Fruit fly (Drosophila melanogaster) whole organism, embryonic: ENCODE measurements around the gene Acp63F.

ENCODE experiments used
- Ada2b ChIP-seq: fragments of 200-800 bp; sonication (Bioruptor generic); IDR thresholded peaks from 2 replicates; pipeline ENCODE4 v1.3.6; 2022; ENCODE audit warnings: missing biosample characterization, missing genetic modification characterization
- Adf1 ChIP-seq: fragments of 200-800 bp; sonication (Bioruptor generic); IDR thresholded peaks from 2 replicates; pipeline ENCODE4 v1.3.6; 2022; ENCODE audit warnings: missing biosample characterization, missing genetic modification characterization
- Blimp-1 ChIP-seq: fragments of 200-800 bp; sonication (Bioruptor generic); optimal IDR thresholded peaks from 3 replicates; lab custom pipeline; 2018; ENCODE audit warnings: missing biosample characterization, missing genetic modification characterization, mild to moderate bottlenecking, moderate library complexity, missing genetic modification reagents
- CG10543 ChIP-seq: fragments of 200-800 bp; sonication (Bioruptor generic); optimal IDR thresholded peaks from 3 replicates; lab custom pipeline; 2017; ENCODE audit warnings: missing biosample characterization, mild to moderate bottlenecking, missing genetic modification characterization, moderate library complexity
- CG11085 ChIP-seq: fragments of 200-800 bp; sonication (Bioruptor generic); IDR thresholded peaks from 2 replicates; pipeline ENCODE4 v1.3.6; 2022; ENCODE audit warnings: missing biosample characterization, missing genetic modification characterization
- CG12299 ChIP-seq: fragments of 200-800 bp; sonication (Bioruptor generic); optimal IDR thresholded peaks from 2 replicates; lab custom pipeline; 2018; ENCODE audit warnings: missing biosample characterization, mild to moderate bottlenecking, missing genetic modification characterization
- CG1233 ChIP-seq: fragments of 200-800 bp; sonication (Bioruptor generic); optimal IDR thresholded peaks from 4 replicates; lab custom pipeline; 2018; ENCODE audit warnings: missing biosample characterization, mild to moderate bottlenecking, missing genetic modification characterization
- CG13775 ChIP-seq: fragments of 200-800 bp; sonication (Bioruptor generic); optimal IDR thresholded peaks from 3 replicates; lab custom pipeline; 2017; ENCODE audit warnings: missing biosample characterization, mild to moderate bottlenecking, missing genetic modification characterization
- CG15479 ChIP-seq: fragments of 200-800 bp; sonication (Bioruptor generic); optimal IDR thresholded peaks from 3 replicates; lab custom pipeline; 2019; ENCODE audit warnings: missing biosample characterization, mild to moderate bottlenecking, missing genetic modification characterization, moderate library complexity
- CG1602 ChIP-seq: fragments of 200-800 bp; sonication (Bioruptor generic); optimal IDR thresholded peaks from 3 replicates; lab custom pipeline; 2016; ENCODE audit warnings: missing biosample characterization, missing genetic modification characterization
- CG1647 ChIP-seq: fragments of 200-800 bp; sonication (Bioruptor generic); optimal IDR thresholded peaks from 3 replicates; lab custom pipeline; 2016; ENCODE audit warnings: missing biosample characterization, missing genetic modification characterization
- CG1792 ChIP-seq: fragments of 200-800 bp; sonication (Bioruptor generic); optimal IDR thresholded peaks from 2 replicates; lab custom pipeline; 2016; ENCODE audit warnings: missing biosample characterization, missing genetic modification characterization
- CG18619 ChIP-seq: fragments of 200-800 bp; sonication (Bioruptor generic); optimal IDR thresholded peaks from 3 replicates; lab custom pipeline; 2017; ENCODE audit warnings: missing biosample characterization, mild to moderate bottlenecking, missing genetic modification characterization
- CG31224 ChIP-seq: fragments of 200-800 bp; sonication (Bioruptor generic); IDR thresholded peaks from 2 replicates; pipeline ENCODE4 v1.3.6; 2022; ENCODE audit warnings: missing biosample characterization, missing genetic modification characterization
- CG3281 ChIP-seq: fragments of 200-800 bp; sonication (Bioruptor generic); optimal IDR thresholded peaks from 3 replicates; lab custom pipeline; 2017; ENCODE audit warnings: missing biosample characterization, mild to moderate bottlenecking, missing genetic modification characterization
- CG34422 ChIP-seq: fragments of 200-800 bp; sonication (Bioruptor generic); IDR thresholded peaks from 3 replicates; pipeline ENCODE4 v1.3.6; 2022; ENCODE audit warnings: missing biosample characterization, missing genetic modification characterization
- CG4424 ChIP-seq: fragments of 200-800 bp; sonication (Bioruptor generic); optimal IDR thresholded peaks from 3 replicates; lab custom pipeline; 2016; ENCODE audit warnings: missing biosample characterization, missing genetic modification characterization
- CG4707 ChIP-seq: fragments of 200-800 bp; sonication (Bioruptor generic); optimal IDR thresholded peaks from 2 replicates; lab custom pipeline; 2018; ENCODE audit warnings: missing biosample characterization, mild to moderate bottlenecking, missing genetic modification characterization, moderate library complexity
- CG5180 ChIP-seq: fragments of 200-800 bp; sonication (Bioruptor generic); optimal IDR thresholded peaks from 3 replicates; lab custom pipeline; 2017; ENCODE audit warnings: missing biosample characterization, missing genetic modification characterization, mild to moderate bottlenecking, moderate library complexity, missing genetic modification reagents
- CG5953 ChIP-seq: fragments of 200-800 bp; sonication (Bioruptor generic); IDR thresholded peaks from 2 replicates; pipeline ENCODE4 v1.3.6; 2022; ENCODE audit warnings: missing biosample characterization, missing genetic modification characterization
- CG6272 ChIP-seq: fragments of 200-800 bp; sonication (Bioruptor generic); IDR thresholded peaks from 2 replicates; pipeline ENCODE4 v1.3.6; 2022; ENCODE audit warnings: missing biosample characterization, missing genetic modification characterization
- CG6683 ChIP-seq: fragments of 200-800 bp; sonication (Bioruptor generic); optimal IDR thresholded peaks from 2 replicates; lab custom pipeline; 2017; ENCODE audit warnings: missing biosample characterization, mild to moderate bottlenecking, missing genetic modification characterization, missing genetic modification reagents
- CG9797 ChIP-seq: fragments of 200-800 bp; sonication (Bioruptor generic); optimal IDR thresholded peaks from 3 replicates; lab custom pipeline; 2018; ENCODE audit warnings: missing biosample characterization, mild to moderate bottlenecking, missing genetic modification characterization
- Doc2 ChIP-seq: fragments of 200-800 bp; sonication (Bioruptor generic); IDR thresholded peaks from 2 replicates; pipeline ENCODE4 v1.3.6; 2022; ENCODE audit warnings: missing biosample characterization, missing genetic modification characterization
- E2f2 ChIP-seq: fragments of 200-800 bp; sonication (Bioruptor generic); IDR thresholded peaks from 2 replicates; pipeline ENCODE4 v1.3.6; 2022; ENCODE audit warnings: missing biosample characterization, missing genetic modification characterization
- H15 ChIP-seq: fragments of 200-800 bp; sonication (Bioruptor generic); IDR thresholded peaks from 3 replicates; pipeline ENCODE4 v1.3.6; 2022; ENCODE audit warnings: missing biosample characterization, missing genetic modification characterization
- NC2α ChIP-seq: fragments of 200-800 bp; sonication (Bioruptor generic); optimal IDR thresholded peaks from 2 replicates; lab custom pipeline; 2016; ENCODE audit warnings: missing biosample characterization, missing genetic modification characterization
- Nf-YA ChIP-seq: fragments of 200-800 bp; sonication (Bioruptor generic); IDR thresholded peaks from 2 replicates; pipeline ENCODE4 v1.3.6; 2022; ENCODE audit warnings: missing biosample characterization, missing genetic modification characterization
- Oli ChIP-seq: fragments of 200-800 bp; sonication (Bioruptor generic); optimal IDR thresholded peaks from 2 replicates; lab custom pipeline; 2018; ENCODE audit warnings: missing biosample characterization, mild to moderate bottlenecking, missing genetic modification characterization, moderate library complexity
- Sin3A ChIP-seq: fragments of >200 bp; optimal IDR thresholded peaks from 2 replicates; lab custom pipeline; 2018
- Six4 ChIP-seq: fragments of 200-800 bp; sonication (Bioruptor generic); optimal IDR thresholded peaks from 2 replicates; lab custom pipeline; 2016; ENCODE audit warnings: missing biosample characterization, missing genetic modification characterization
- Sox102F ChIP-seq: fragments of 200-800 bp; sonication (Bioruptor generic); optimal IDR thresholded peaks from 2 replicates; lab custom pipeline; 2018; ENCODE audit warnings: missing biosample characterization, mild to moderate bottlenecking, missing genetic modification characterization, moderate library complexity
- ase ChIP-seq: fragments of 200-800 bp; sonication (Bioruptor generic); IDR thresholded peaks from 3 replicates; pipeline ENCODE4 v1.3.6; 2022; ENCODE audit warnings: missing biosample characterization, missing genetic modification characterization
- az2 ChIP-seq: fragments of 200-800 bp; sonication (Bioruptor generic); optimal IDR thresholded peaks from 3 replicates; lab custom pipeline; 2016; ENCODE audit warnings: missing biosample characterization, missing genetic modification characterization
- bbx ChIP-seq: fragments of 200-800 bp; sonication (Bioruptor generic); IDR thresholded peaks from 2 replicates; pipeline ENCODE4 v1.3.6; 2022; ENCODE audit warnings: missing biosample characterization, missing genetic modification characterization; ENCODE audit not compliant: partially characterized antibody
- bcd ChIP-seq: fragments of 200-800 bp; sonication (Bioruptor generic); optimal IDR thresholded peaks from 2 replicates; lab custom pipeline; 2017; ENCODE audit warnings: missing biosample characterization, mild to moderate bottlenecking, missing genetic modification characterization
- dmrt99B ChIP-seq: fragments of 200-800 bp; sonication (Bioruptor generic); optimal IDR thresholded peaks from 2 replicates; lab custom pipeline; 2018; ENCODE audit warnings: missing biosample characterization, mild to moderate bottlenecking, missing genetic modification characterization, moderate library complexity
- gsb ChIP-seq: fragments of 200-800 bp; sonication (Bioruptor generic); IDR thresholded peaks from 2 replicates; pipeline ENCODE4 v1.3.6; 2022; ENCODE audit warnings: missing biosample characterization, missing genetic modification characterization
- gsb-n ChIP-seq: fragments of 200-800 bp; sonication (Bioruptor generic); optimal IDR thresholded peaks from 3 replicates; lab custom pipeline; 2018; ENCODE audit warnings: missing biosample characterization, mild to moderate bottlenecking, missing genetic modification characterization
- ind ChIP-seq: fragments of 200-800 bp; sonication (Bioruptor generic); optimal IDR thresholded peaks from 3 replicates; lab custom pipeline; 2016; ENCODE audit warnings: missing biosample characterization, missing genetic modification characterization
- lola ChIP-seq, 3 experiments: fragments of >200 bp in 2 of 3; fragments of 200-800 bp in 1 of 3; sonication (Bioruptor generic) in 1 of 3; optimal IDR thresholded peaks; 2 replicates each; lab custom pipeline; 2017 to 2019; ENCODE audit warnings: missing biosample characterization in 3 of 3, missing genetic modification characterization in 3 of 3, mild to moderate bottlenecking in 1 of 3, moderate library complexity in 1 of 3
- nmo ChIP-seq: fragments of 200-800 bp; sonication (Bioruptor generic); optimal IDR thresholded peaks from 2 replicates; lab custom pipeline; 2018; ENCODE audit warnings: missing biosample characterization, mild to moderate bottlenecking, missing genetic modification characterization, moderate library complexity
- peb ChIP-seq: fragments of 200-800 bp; sonication (Bioruptor generic); IDR thresholded peaks from 2 replicates; pipeline ENCODE4 v1.3.6; 2022; ENCODE audit warnings: missing biosample characterization, missing genetic modification characterization
- run ChIP-seq: fragments of 200-800 bp; sonication (Bioruptor generic); optimal IDR thresholded peaks from 3 replicates; lab custom pipeline; 2018; ENCODE audit warnings: missing biosample characterization, mild to moderate bottlenecking, missing genetic modification characterization
- sob ChIP-seq: fragments of 200-800 bp; sonication (Bioruptor generic); IDR thresholded peaks from 2 replicates; pipeline ENCODE4 v1.3.6; 2022; ENCODE audit warnings: missing biosample characterization, missing genetic modification characterization
- stc ChIP-seq: fragments of 200-800 bp; sonication (Bioruptor generic); IDR thresholded peaks from 2 replicates; pipeline ENCODE4 v1.3.6; 2022; ENCODE audit warnings: missing biosample characterization, missing genetic modification characterization
- trh ChIP-seq: fragments of 200-800 bp; sonication (Bioruptor generic); optimal IDR thresholded peaks from 2 replicates; lab custom pipeline; 2016; ENCODE audit warnings: missing biosample characterization, missing genetic modification characterization
- tup ChIP-seq: fragments of 200-800 bp; sonication (Bioruptor generic); optimal IDR thresholded peaks from 2 replicates; lab custom pipeline; 2016; ENCODE audit warnings: missing biosample characterization, mild to moderate bottlenecking, missing genetic modification characterization, moderate library complexity
- wor ChIP-seq: fragments of 200-800 bp; sonication (Bioruptor generic); IDR thresholded peaks from 2 replicates; pipeline ENCODE4 v1.3.6; 2022; ENCODE audit warnings: missing biosample characterization, missing genetic modification characterization
- zfh2 ChIP-seq: fragments of 200-800 bp; sonication (Bioruptor generic); optimal IDR thresholded peaks from 2 replicates; lab custom pipeline; 2016; ENCODE audit warnings: missing biosample characterization, missing genetic modification characterization

Gene Acp63F

DNA sequence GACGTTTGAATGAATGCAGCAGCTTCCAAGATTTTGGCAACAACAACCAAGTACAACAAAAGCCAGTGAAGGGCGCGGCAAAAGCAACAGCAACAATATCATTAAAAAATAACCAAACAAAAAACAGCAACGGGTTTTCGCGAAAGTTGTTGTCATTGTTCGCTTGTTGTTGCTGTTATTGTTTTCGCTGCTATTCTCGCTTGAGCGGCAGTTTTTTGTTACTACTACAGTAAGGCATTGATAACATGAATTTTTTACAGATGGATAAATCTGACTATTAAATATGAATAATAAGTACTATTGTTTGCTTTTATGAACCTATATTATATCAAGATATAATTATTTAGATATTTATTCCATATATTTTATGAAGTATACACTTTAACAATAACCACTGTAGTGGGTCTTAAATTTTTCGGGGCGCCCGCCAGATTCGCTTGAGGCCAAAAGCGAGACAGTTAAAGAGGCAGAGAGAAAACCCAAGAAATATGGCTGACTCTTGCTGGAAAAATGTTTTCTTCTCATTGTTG is 44.7 kb downstream of the Acp63F start (continued):
- peak; percentile 81 for TF ChIP-seq Oli
- peak; percentile 74; the same call in 2 of the 3 replicates for TF ChIP-seq ase (GFP tag; lab: Robert Waterston, UW)
- peak; percentile 4 for TF ChIP-seq trh (GFP tag; lab: Kevin White, UChicago)
- peak; percentile 55; the same call in 1 of the 2 replicates for TF ChIP-seq E2f2 (GFP tag; lab: Robert Waterston, UW)
- TF ChIP-seq CG15479 (GFP tag; lab: Kevin White, UChicago) = no peak
- TF ChIP-seq CG5953 (GFP tag; lab: Robert Waterston, UW) = peak; percentile 46; the same call in 1 of the 2 replicates
- TF ChIP-seq NC2α (GFP tag; lab: Kevin White, UChicago) = no peak
- peak; percentile 30 for TF ChIP-seq gsb-n
- peak; percentile 84 for TF ChIP-seq Nf-YA (GFP tag; lab: Robert Waterston, UW)
- peak; percentile 92 for TF ChIP-seq Ada2b (GFP tag; lab: Robert Waterston, UW)
- TF ChIP-seq CG13775 = peak; percentile 64
- TF ChIP-seq Adf1 (GFP tag; lab: Robert Waterston, UW) = peak; percentile 52
- peak; percentile 65 for TF ChIP-seq CG10543 (GFP tag; lab: Kevin White, UChicago)
- peak; percentile 42 for TF ChIP-seq CG4424 (GFP tag; lab: Kevin White, UChicago)
- peak; percentile 81; the same call in 2 of the 3 replicates for TF ChIP-seq CG34422 (GFP tag; lab: Robert Waterston, UW)
- peak; percentile 78 for TF ChIP-seq CG3281 (GFP tag; lab: Kevin White, UChicago)
- peak; percentile 48 for TF ChIP-seq Blimp-1 (GFP tag; lab: Kevin White, UChicago)
- TF ChIP-seq wor (GFP tag; lab: Robert Waterston, UW) = peak; percentile 56
- TF ChIP-seq az2 (GFP tag; lab: Kevin White, UChicago) = peak; percentile 51
- peak; percentile 15 for TF ChIP-seq zfh2 (GFP tag; lab: Kevin White, UChicago)
- peak; percentile 24; the same call in 1 of the 2 replicates for TF ChIP-seq Doc2 (GFP tag; lab: Robert Waterston, UW)
- TF ChIP-seq CG12299 (tag; lab: Kevin White, UChicago) = peak; percentile 75
- no peak for TF ChIP-seq bbx (GFP tag; lab: Robert Waterston, UW)
- TF ChIP-seq CG6272 = peak; percentile 75
- peak; percentile 9 for TF ChIP-seq CG5180
- TF ChIP-seq Six4 = no peak
- peak; percentile 59 for TF ChIP-seq bcd
- peak; percentile 31; the same call in 1 of the 2 replicates for TF ChIP-seq peb (GFP tag; lab: Robert Waterston, UW)
- TF ChIP-seq CG1647 = no peak
- peak; percentile 92 for TF ChIP-seq sob (GFP tag; lab: Robert Waterston, UW)
- TF ChIP-seq CG9797 (GFP tag; lab: Kevin White, UChicago) = no peak
- TF ChIP-seq CG1792 (GFP tag; lab: Kevin White, UChicago) = no peak
- peak; percentile 74 for TF ChIP-seq Sox102F (GFP tag; lab: Kevin White, UChicago)
- peak; percentile 84 for TF ChIP-seq stc (GFP tag; lab: Robert Waterston, UW)
- no peak for TF ChIP-seq Sin3A (lab: Kevin White, UChicago)
- TF ChIP-seq run (tag; lab: Kevin White, UChicago) = peak; percentile 55
- TF ChIP-seq CG31224 (GFP tag; lab: Robert Waterston, UW) = peak; percentile 83
- TF ChIP-seq CG4707 = peak; percentile 38
- TF ChIP-seq dmrt99B (tag; lab: Kevin White, UChicago) = peak; percentile 81
- TF ChIP-seq CG1602 = peak; percentile 5
- TF ChIP-seq CG1233 (GFP tag; lab: Kevin White, UChicago) = peak; percentile 45
- TF ChIP-seq gsb = peak; percentile 66
- peak; percentile 59 for TF ChIP-seq nmo (GFP tag; lab: Kevin White, UChicago)
- TF ChIP-seq CG6683 (GFP tag; lab: Kevin White, UChicago) = peak; percentile 30
- peak in 1 of 3 experiments; percentile 4 for TF ChIP-seq lola (GFP tag; optimal IDR thresholded peaks at IDR 0.05; lab: Kevin White, UChicago)
- peak; percentile 73; the same call in 2 of the 3 replicates for TF ChIP-seq H15
- peak; percentile 55 for TF ChIP-seq CG18619 (GFP tag; lab: Kevin White, UChicago)
- peak; percentile 17 for TF ChIP-seq tup (GFP tag; lab: Kevin White, UChicago)
- peak; percentile 62 for TF ChIP-seq ind
- TF ChIP-seq CG11085 (GFP tag; lab: Robert Waterston, UW) = peak; percentile 56; the same call in 1 of the 2 replicates
